Worm (Caenorhabditis elegans): ENCODE measurements around the gene C55A1.1.

DNA sequence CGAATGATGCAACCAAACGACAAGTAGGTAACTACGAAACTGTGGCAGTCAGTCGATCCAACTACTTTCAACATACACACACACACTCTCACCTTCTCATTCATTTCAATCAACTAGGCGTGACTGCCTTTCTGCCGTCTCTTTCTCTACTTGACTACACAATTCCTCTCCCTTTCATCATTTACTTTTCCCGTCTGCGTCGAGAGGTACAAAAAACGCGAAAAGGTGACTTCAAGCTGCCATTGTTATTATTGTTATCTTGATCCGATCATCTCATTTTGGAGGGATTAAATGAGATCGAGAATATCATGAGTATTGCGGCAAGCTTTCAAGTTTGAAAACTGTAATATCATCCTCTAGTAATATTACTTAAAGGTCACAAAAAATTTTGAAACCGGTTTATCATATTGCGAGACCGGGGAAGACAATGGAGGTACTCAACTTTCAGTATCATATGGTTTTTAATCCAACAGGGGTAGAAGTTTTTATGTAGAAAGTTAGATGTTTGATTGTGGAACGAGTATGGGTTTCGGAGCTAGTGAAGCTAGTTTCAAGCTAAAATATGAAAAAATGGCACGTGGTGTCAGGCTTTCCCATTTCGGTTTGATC is 42.5 kb downstream of the C55A1.1 start:
- TF ChIP-seq unc-62 (GFP tag; optimal IDR thresholded peaks at IDR 0.05), result no peak
- TF ChIP-seq snpc-4 (tag; optimal IDR thresholded peaks at IDR 0.05), result no peak
- no peak for TF ChIP-seq tbx-2 (tag; optimal IDR thresholded peaks at IDR 0.05)
- TF ChIP-seq ama-1 (optimal IDR thresholded peaks at IDR 0.05), result peak; percentile 29
- no peak for TF ChIP-seq egl-5 (tag; optimal IDR thresholded peaks at IDR 0.05)
- no peak for TF ChIP-seq nhr-12 (tag; optimal IDR thresholded peaks at IDR 0.05)
